Fruit fly (Drosophila melanogaster) whole organism, embryonic: ENCODE results near the gene CG2854.

Source experiments
- Adf1 ChIP-seq: fragments of 200-800 bp; sonication (Bioruptor generic); IDR thresholded peaks from 2 replicates; pipeline ENCODE4 v1.3.6; 2022; ENCODE audit warnings: missing biosample characterization, missing genetic modification characterization
- Aef1 ChIP-seq: fragments of 200-800 bp; sonication (Bioruptor generic); IDR thresholded peaks from 3 replicates; pipeline ENCODE4 v1.3.6; 2022; ENCODE audit warnings: missing biosample characterization, missing genetic modification characterization
- Blimp-1 ChIP-seq: fragments of 200-800 bp; sonication (Bioruptor generic); optimal IDR thresholded peaks from 3 replicates; lab custom pipeline; 2018; ENCODE audit warnings: missing biosample characterization, missing genetic modification characterization, mild to moderate bottlenecking, moderate library complexity, missing genetic modification reagents
- CG10209 ChIP-seq: fragments of 200-800 bp; sonication (Bioruptor generic); optimal IDR thresholded peaks from 3 replicates; lab custom pipeline; 2017; ENCODE audit warnings: missing biosample characterization, mild to moderate bottlenecking, missing genetic modification characterization, missing genetic modification reagents
- CG11085 ChIP-seq: fragments of 200-800 bp; sonication (Bioruptor generic); IDR thresholded peaks from 2 replicates; pipeline ENCODE4 v1.3.6; 2022; ENCODE audit warnings: missing biosample characterization, missing genetic modification characterization
- CG11723 ChIP-seq: fragments of 200-800 bp; sonication (Bioruptor generic); optimal IDR thresholded peaks from 2 replicates; lab custom pipeline; 2017; ENCODE audit warnings: missing biosample characterization, mild to moderate bottlenecking, missing genetic modification characterization
- CG14441 ChIP-seq: fragments of 200-800 bp; sonication (Bioruptor generic); IDR thresholded peaks from 2 replicates; pipeline ENCODE4 v1.3.6; 2022; ENCODE audit warnings: missing biosample characterization, missing genetic modification characterization
- CG16779 ChIP-seq: fragments of 200-800 bp; sonication (Bioruptor generic); IDR thresholded peaks from 2 replicates; pipeline ENCODE4 v1.3.6; 2022; ENCODE audit warnings: missing biosample characterization, missing genetic modification characterization
- CG17186 ChIP-seq: fragments of 200-800 bp; sonication (Bioruptor generic); optimal IDR thresholded peaks from 3 replicates; lab custom pipeline; 2017; ENCODE audit warnings: missing biosample characterization, missing genetic modification reagents, missing genetic modification characterization
- CG17829 ChIP-seq: fragments of 200-800 bp; optimal IDR thresholded peaks from 2 replicates; lab custom pipeline; 2019; ENCODE audit warnings: missing biosample characterization, mild to moderate bottlenecking, missing genetic modification characterization, moderate library complexity
- CG18262 ChIP-seq: fragments of 200-800 bp; optimal IDR thresholded peaks from 3 replicates; lab custom pipeline; 2019; ENCODE audit warnings: missing biosample characterization, mild to moderate bottlenecking, missing genetic modification characterization, moderate library complexity
- CG2199 ChIP-seq: fragments of 200-800 bp; sonication (Bioruptor generic); IDR thresholded peaks from 3 replicates; pipeline ENCODE4 v1.3.6; 2022; ENCODE audit warnings: missing biosample characterization, missing genetic modification characterization
- CG30431 ChIP-seq: fragments of 200-800 bp; sonication (Bioruptor generic); optimal IDR thresholded peaks from 2 replicates; lab custom pipeline; 2017; ENCODE audit warnings: missing biosample characterization, missing genetic modification characterization
- CG3281 ChIP-seq: fragments of 200-800 bp; sonication (Bioruptor generic); optimal IDR thresholded peaks from 3 replicates; lab custom pipeline; 2017; ENCODE audit warnings: missing biosample characterization, mild to moderate bottlenecking, missing genetic modification characterization
- CG4730 ChIP-seq: fragments of 200-800 bp; sonication (Bioruptor generic); IDR thresholded peaks from 2 replicates; pipeline ENCODE4 v1.3.6; 2022; ENCODE audit warnings: missing biosample characterization, missing genetic modification characterization
- CG6765 ChIP-seq: fragments of 200-800 bp; sonication (Bioruptor generic); optimal IDR thresholded peaks from 3 replicates; lab custom pipeline; 2017; ENCODE audit warnings: missing biosample characterization, mild to moderate bottlenecking, missing genetic modification characterization
- Camta ChIP-seq: fragments of 200-800 bp; sonication (Bioruptor generic); optimal IDR thresholded peaks from 2 replicates; lab custom pipeline; 2016; ENCODE audit warnings: missing biosample characterization, missing genetic modification characterization
- D19B ChIP-seq: fragments of 200-800 bp; sonication (Bioruptor generic); optimal IDR thresholded peaks from 2 replicates; lab custom pipeline; 2017; ENCODE audit warnings: missing biosample characterization, mild to moderate bottlenecking, missing genetic modification characterization
- Fer3 ChIP-seq: fragments of 200-800 bp; sonication (Bioruptor generic); optimal IDR thresholded peaks from 2 replicates; lab custom pipeline; 2018; ENCODE audit warnings: missing biosample characterization, mild to moderate bottlenecking, missing genetic modification characterization, moderate library complexity
- Gug ChIP-seq: fragments of 200-800 bp; sonication (Bioruptor generic); IDR thresholded peaks from 4 replicates; pipeline ENCODE4 v1.3.6; 2022; ENCODE audit warnings: missing biosample characterization, missing genetic modification characterization
- Hand ChIP-seq: fragments of 200-800 bp; sonication (Bioruptor generic); optimal IDR thresholded peaks from 2 replicates; lab custom pipeline; 2017; ENCODE audit warnings: mild to moderate bottlenecking, missing biosample characterization, missing genetic modification reagents, missing genetic modification characterization
- Mrtf ChIP-seq: fragments of 200-800 bp; sonication (Bioruptor generic); IDR thresholded peaks from 3 replicates; pipeline ENCODE4 v1.3.6; 2022; ENCODE audit warnings: missing biosample characterization, missing genetic modification characterization
- Nf-YA ChIP-seq: fragments of 200-800 bp; sonication (Bioruptor generic); IDR thresholded peaks from 2 replicates; pipeline ENCODE4 v1.3.6; 2022; ENCODE audit warnings: missing biosample characterization, missing genetic modification characterization
- NfI ChIP-seq: fragments of 200-800 bp; sonication (Bioruptor generic); optimal IDR thresholded peaks from 3 replicates; lab custom pipeline; 2018; ENCODE audit warnings: missing biosample characterization, mild to moderate bottlenecking, missing genetic modification characterization, moderate library complexity
- Ptx1 ChIP-seq: fragments of 200-800 bp; sonication (Bioruptor generic); IDR thresholded peaks from 2 replicates; pipeline ENCODE4 v1.3.6; 2022; ENCODE audit warnings: missing biosample characterization, missing genetic modification characterization
- Scr ChIP-seq: fragments of 200-800 bp; sonication (Bioruptor generic); IDR thresholded peaks from 2 replicates; pipeline ENCODE4 v1.3.6; 2022; ENCODE audit warnings: missing biosample characterization, missing genetic modification characterization; ENCODE audit not compliant: partially characterized antibody
- Six4 ChIP-seq: fragments of 200-800 bp; sonication (Bioruptor generic); optimal IDR thresholded peaks from 2 replicates; lab custom pipeline; 2016; ENCODE audit warnings: missing biosample characterization, missing genetic modification characterization
- Spps ChIP-seq: fragments of 200-800 bp; sonication (Bioruptor generic); optimal IDR thresholded peaks from 2 replicates; lab custom pipeline; 2018; ENCODE audit warnings: missing biosample characterization, mild to moderate bottlenecking, missing genetic modification characterization
- Xrp1 ChIP-seq: fragments of 200-800 bp; sonication (Bioruptor generic); IDR thresholded peaks from 2 replicates; pipeline ENCODE4 v1.3.6; 2022; ENCODE audit warnings: missing biosample characterization, missing genetic modification characterization
- ash1 ChIP-seq: fragments of 200-800 bp; sonication (Bioruptor generic); optimal IDR thresholded peaks from 2 replicates; lab custom pipeline; 2018; ENCODE audit warnings: missing biosample characterization, mild to moderate bottlenecking, missing genetic modification characterization
- bab2 ChIP-seq: fragments of 200-800 bp; sonication (Bioruptor generic); optimal IDR thresholded peaks from 2 replicates; lab custom pipeline; 2016; ENCODE audit warnings: missing biosample characterization, missing genetic modification characterization
- btn ChIP-seq: fragments of 200-800 bp; sonication (Bioruptor generic); optimal IDR thresholded peaks from 2 replicates; lab custom pipeline; 2016; ENCODE audit warnings: missing biosample characterization, missing genetic modification characterization
- chinmo ChIP-seq: fragments of 200-800 bp; sonication (Bioruptor generic); IDR thresholded peaks from 4 replicates; pipeline ENCODE4 v1.3.6; 2022; ENCODE audit warnings: missing biosample characterization, missing genetic modification characterization; ENCODE audit not compliant: partially characterized antibody
- crol ChIP-seq: fragments of 200-800 bp; sonication (Bioruptor generic); IDR thresholded peaks from 2 replicates; pipeline ENCODE4 v1.3.6; 2022; ENCODE audit warnings: missing biosample characterization, missing genetic modification characterization
- cwo ChIP-seq: fragments of 200-800 bp; sonication (Bioruptor generic); optimal IDR thresholded peaks from 3 replicates; lab custom pipeline; 2017; ENCODE audit warnings: missing biosample characterization, missing genetic modification characterization, mild to moderate bottlenecking, moderate library complexity, missing genetic modification reagents
- dm ChIP-seq: fragments of 200-800 bp; sonication (Bioruptor generic); optimal IDR thresholded peaks from 3 replicates; lab custom pipeline; 2016; ENCODE audit warnings: missing biosample characterization, missing genetic modification characterization
- eve ChIP-seq, 2 experiments: fragments of >200 bp; optimal IDR thresholded peaks; 2 replicates each; lab custom pipeline; 2017; ENCODE audit warnings: missing biosample characterization in 2 of 2, missing genetic modification characterization in 2 of 2
- fd102C ChIP-seq: fragments of 200-800 bp; sonication (Bioruptor generic); optimal IDR thresholded peaks from 2 replicates; lab custom pipeline; 2018; ENCODE audit warnings: missing biosample characterization, mild to moderate bottlenecking, missing genetic modification characterization, moderate library complexity
- ftz-f1 ChIP-seq: fragments of 200-800 bp; sonication (Bioruptor generic); optimal IDR thresholded peaks from 2 replicates; lab custom pipeline; 2016; ENCODE audit warnings: missing biosample characterization, missing genetic modification characterization
- kni ChIP-seq: fragments of 200-800 bp; sonication (Bioruptor generic); optimal IDR thresholded peaks from 3 replicates; lab custom pipeline; 2017; ENCODE audit warnings: mild to moderate bottlenecking, missing biosample characterization, missing genetic modification reagents, missing genetic modification characterization
- otp ChIP-seq: fragments of 200-800 bp; sonication (Bioruptor generic); IDR thresholded peaks from 3 replicates; pipeline ENCODE4, ENCODE4 v1.3.6; 2022; ENCODE audit warnings: missing biosample characterization, missing genetic modification characterization
- pnt ChIP-seq: fragments of 200-800 bp; sonication (Bioruptor generic); optimal IDR thresholded peaks from 3 replicates; lab custom pipeline; 2016; ENCODE audit warnings: missing biosample characterization, missing genetic modification characterization
- pros ChIP-seq: fragments of 200-800 bp; sonication (Bioruptor generic); optimal IDR thresholded peaks from 3 replicates; lab custom pipeline; 2019; ENCODE audit warnings: missing biosample characterization, mild to moderate bottlenecking, missing genetic modification characterization, moderate library complexity
- ro ChIP-seq: fragments of 200-800 bp; sonication (Bioruptor generic); IDR thresholded peaks from 2 replicates; pipeline ENCODE4 v1.3.6; 2022; ENCODE audit warnings: missing biosample characterization, missing genetic modification characterization
- sd ChIP-seq: fragments of 200-800 bp; sonication (Bioruptor generic); optimal IDR thresholded peaks from 3 replicates; lab custom pipeline; 2018; ENCODE audit warnings: missing biosample characterization, mild to moderate bottlenecking, missing genetic modification characterization, moderate library complexity
- seq ChIP-seq: fragments of 200-800 bp; sonication (Bioruptor generic); IDR thresholded peaks from 2 replicates; pipeline ENCODE4 v1.3.6; 2022; ENCODE audit warnings: missing biosample characterization, missing genetic modification characterization
- sug ChIP-seq: fragments of 200-800 bp; optimal IDR thresholded peaks from 2 replicates; lab custom pipeline; 2019; ENCODE audit warnings: missing biosample characterization, mild to moderate bottlenecking, missing genetic modification characterization, moderate library complexity
- z ChIP-seq: fragments of 200-800 bp; sonication (Bioruptor generic); IDR thresholded peaks from 3 replicates; pipeline ENCODE4 v1.3.6; 2022; ENCODE audit warnings: missing biosample characterization, missing genetic modification characterization
- zen2 ChIP-seq: fragments of 200-800 bp; sonication (Bioruptor generic); IDR thresholded peaks from 3 replicates; pipeline ENCODE4 v1.3.6; 2022; ENCODE audit warnings: missing biosample characterization, missing genetic modification characterization; ENCODE audit not compliant: partially characterized antibody
- zf30C ChIP-seq: fragments of 200-800 bp; sonication (Bioruptor generic); optimal IDR thresholded peaks from 3 replicates; lab custom pipeline; 2018; ENCODE audit warnings: missing biosample characterization, mild to moderate bottlenecking, missing genetic modification characterization

CG2854 gene

dm6 chrX:2305281-2305680, 21.6 kb upstream of the CG2854 start (continued):
- TF ChIP-seq Hand (GFP tag; lab: Kevin White, UChicago) (no peak), CG10209 (no peak), cwo (GFP tag; lab: Kevin White, UChicago) (no peak), CG3281 (peak; percentile 18), Blimp-1 (GFP tag; lab: Kevin White, UChicago) (peak; percentile 56), Gug (GFP tag; lab: Robert Waterston, UW) (no peak), pnt (GFP tag; lab: Kevin White, UChicago) (no peak), bab2 (GFP tag; lab: Kevin White, UChicago) (no peak), CG14441 (GFP tag; lab: Robert Waterston, UW) (no peak), CG2199 (GFP tag; lab: Robert Waterston, UW) (0 out of 3 replicates have a peak, but pooled peaks have one; percentile 30), eve (GFP tag; optimal IDR thresholded peaks at IDR 0.05; lab: Kevin White, UChicago) (peak in 1 of 2 experiments; percentile 2), Xrp1 (GFP tag; lab: Robert Waterston, UW) (0 out of 2 replicates have a peak, but pooled peaks have one; percentile 5), otp (GFP tag; lab: Robert Waterston, UW) (peak; percentile 62; the same call in 1 of the 3 replicates), crol (peak; percentile 84), sd (tag; lab: Kevin White, UChicago) (peak; percentile 78), Nf-YA (GFP tag; lab: Robert Waterston, UW) (no peak), pros (GFP tag; lab: Kevin White, UChicago) (no peak), CG16779 (no peak), fd102C (no peak), zf30C (GFP tag; lab: Kevin White, UChicago) (no peak), CG6765 (GFP tag; lab: Kevin White, UChicago) (no peak)

DNA sequence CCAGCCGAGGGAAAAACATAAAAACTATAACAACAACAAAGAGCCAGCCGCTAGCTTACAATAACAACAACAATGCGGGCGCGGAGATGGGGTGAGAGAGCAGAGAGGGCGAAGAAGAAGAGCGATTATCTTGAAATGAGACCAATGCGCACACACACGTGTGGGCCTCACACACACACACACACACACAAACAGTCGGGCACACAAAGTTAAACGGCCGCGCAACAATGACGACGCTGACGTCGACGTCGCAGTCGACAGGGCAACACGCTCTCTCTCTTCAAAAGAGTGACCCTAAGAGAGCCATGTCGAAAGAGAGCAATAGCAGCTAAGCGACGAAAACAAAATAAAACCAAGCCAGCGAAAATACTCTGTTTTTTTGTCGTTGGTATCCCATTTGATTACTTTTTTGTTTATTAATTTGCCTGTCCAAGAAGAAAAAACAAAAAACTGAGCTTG, 21.1 kb upstream of the CG2854 start:
- no peak for TF ChIP-seq Fer3 (tag; lab: Kevin White, UChicago)
- TF ChIP-seq bab2 (GFP tag; lab: Kevin White, UChicago), result no peak
- TF ChIP-seq Aef1, result peak; percentile 61
- peak; percentile 96 for TF ChIP-seq kni (GFP tag; lab: Kevin White, UChicago)
- no peak for TF ChIP-seq D19B (GFP tag; lab: Kevin White, UChicago)
- TF ChIP-seq Ptx1 (GFP tag; lab: Robert Waterston, UW), result no peak
- no peak for TF ChIP-seq CG17829
- TF ChIP-seq Spps, result no peak
- TF ChIP-seq sug (tag; lab: Kevin White, UChicago), result peak; percentile 71
- TF ChIP-seq Scr (GFP tag; lab: Robert Waterston, UW), result peak; percentile 26; the same call in 1 of the 2 replicates
- TF ChIP-seq CG17186 (GFP tag; lab: Kevin White, UChicago), result no peak
- no peak for TF ChIP-seq dm
- peak; percentile 79 for TF ChIP-seq z (GFP tag; lab: Robert Waterston, UW)
- peak; percentile 62 for TF ChIP-seq ftz-f1
- TF ChIP-seq CG11085 (GFP tag; lab: Robert Waterston, UW), result no peak
- no peak for TF ChIP-seq ro (GFP tag; lab: Robert Waterston, UW)
- TF ChIP-seq Adf1 (GFP tag; lab: Robert Waterston, UW), result peak; percentile 98
- peak; percentile 98 for TF ChIP-seq chinmo (GFP tag; lab: Robert Waterston, UW)
- TF ChIP-seq seq (GFP tag; lab: Robert Waterston, UW), result no peak
- no peak for TF ChIP-seq Camta
- TF ChIP-seq CG11723 (GFP tag; lab: Kevin White, UChicago), result no peak
- TF ChIP-seq sd (tag; lab: Kevin White, UChicago), result no peak
- TF ChIP-seq NfI, result no peak
- TF ChIP-seq Six4, result no peak
- TF ChIP-seq CG18262 (tag; lab: Kevin White, UChicago), result no peak
- no peak for TF ChIP-seq Mrtf (GFP tag; lab: Robert Waterston, UW)
- no peak for TF ChIP-seq btn (GFP tag; lab: Kevin White, UChicago)
- no peak for TF ChIP-seq CG4730
- no peak for TF ChIP-seq ash1 (GFP tag; lab: Kevin White, UChicago)
- no peak; the same call in 2 of the 3 replicates for TF ChIP-seq zen2 (GFP tag; lab: Robert Waterston, UW)
- no peak for TF ChIP-seq CG30431 (GFP tag; lab: Kevin White, UChicago)
